Worm (Caenorhabditis elegans) whole organism, L2 larva: ENCODE results near the gene nhr-50.

ENCODE experiments used
- C34F6.9 ChIP-seq: fragments of 150-350 bp; optimal IDR thresholded peaks from 2 replicates; lab custom pipeline; 2014; ENCODE audit warnings: missing biosample characterization, missing genetic modification characterization
- Y55F3AM.14 ChIP-seq: fragments of 200-800 bp; sonication (Bioruptor generic); optimal IDR thresholded peaks from 2 replicates; lab custom pipeline; 2018; ENCODE audit warnings: mild to moderate bottlenecking, missing genetic modification characterization, missing compliant biosample characterization
- blmp-1 ChIP-seq: sonication (generic microtip); optimal IDR thresholded peaks from 2 replicates; lab custom pipeline; 2017; ENCODE audit warnings: missing genetic modification characterization, mild to moderate bottlenecking, missing compliant biosample characterization, antibody characterized with exemption, moderate library complexity; ENCODE audit not compliant: insufficient read depth
- ceh-16 ChIP-seq: fragments of 150-350 bp; optimal IDR thresholded peaks from 2 replicates; lab custom pipeline; 2014; ENCODE audit warnings: missing biosample characterization, missing genetic modification characterization
- ceh-82 ChIP-seq: fragments of 150-350 bp; optimal IDR thresholded peaks from 2 replicates; lab custom pipeline; 2014; ENCODE audit warnings: missing biosample characterization, missing genetic modification characterization
- crh-2 ChIP-seq: sonication (generic microtip); optimal IDR thresholded peaks from 2 replicates; lab custom pipeline; 2017; ENCODE audit warnings: missing biosample characterization, missing genetic modification characterization
- dmd-4 ChIP-seq: sonication (generic microtip); optimal IDR thresholded peaks from 2 replicates; lab custom pipeline; 2017; ENCODE audit warnings: missing biosample characterization, missing genetic modification characterization
- egl-27 ChIP-seq: sonication (generic microtip); optimal IDR thresholded peaks from 3 replicates; lab custom pipeline; 2017; ENCODE audit warnings: missing biosample characterization, missing genetic modification reagents, missing genetic modification characterization
- elt-1 ChIP-seq: fragments of 150-350 bp; optimal IDR thresholded peaks from 2 replicates; lab custom pipeline; 2014; ENCODE audit warnings: missing biosample characterization, missing genetic modification characterization
- fos-1 ChIP-seq: fragments of 150-350 bp; optimal IDR thresholded peaks from 2 replicates; lab custom pipeline; 2014; ENCODE audit warnings: missing biosample characterization, missing genetic modification characterization
- gmeb-1 ChIP-seq: fragments of 150-350 bp; optimal IDR thresholded peaks from 2 replicates; lab custom pipeline; 2014; ENCODE audit warnings: missing biosample characterization, missing genetic modification characterization
- lin-11 ChIP-seq: fragments of 150-350 bp; sonication (generic microtip); optimal IDR thresholded peaks from 2 replicates; lab custom pipeline; 2014; ENCODE audit warnings: missing biosample characterization, missing genetic modification characterization, inconsistent platforms, mixed read lengths
- lin-13 ChIP-seq: fragments of 150-350 bp; optimal IDR thresholded peaks from 2 replicates; lab custom pipeline; 2014; ENCODE audit warnings: missing biosample characterization, missing genetic modification reagents, missing genetic modification characterization
- lin-39 ChIP-seq: fragments of 150-350 bp; optimal IDR thresholded peaks from 2 replicates; lab custom pipeline; 2014; ENCODE audit warnings: missing biosample characterization, missing genetic modification reagents, missing genetic modification characterization
- mab-5 ChIP-seq: fragments of 150-350 bp; optimal IDR thresholded peaks from 2 replicates; lab custom pipeline; 2014; ENCODE audit warnings: missing biosample characterization, missing genetic modification characterization
- mdl-1 ChIP-seq, 2 experiments: fragments of 150-350 bp in 1 of 2; sonication (generic microtip) in 1 of 2; optimal IDR thresholded peaks; 2 replicates each; lab custom pipeline; 2017; ENCODE audit warnings: missing biosample characterization in 2 of 2, missing genetic modification characterization in 2 of 2
- nhr-10 ChIP-seq: sonication (generic microtip); optimal IDR thresholded peaks from 2 replicates; lab custom pipeline; 2017; ENCODE audit warnings: missing biosample characterization, missing genetic modification characterization
- nhr-11 ChIP-seq: fragments of 150-350 bp; optimal IDR thresholded peaks from 2 replicates; lab custom pipeline; 2014; ENCODE audit warnings: missing biosample characterization, missing genetic modification characterization
- nhr-21 ChIP-seq: fragments of 150-350 bp; optimal IDR thresholded peaks from 2 replicates; lab custom pipeline; 2014; ENCODE audit warnings: missing biosample characterization, missing genetic modification characterization
- nhr-23 ChIP-seq: fragments of 150-350 bp; optimal IDR thresholded peaks from 2 replicates; lab custom pipeline; 2014; ENCODE audit warnings: missing biosample characterization, missing genetic modification reagents, missing genetic modification characterization
- nhr-237 ChIP-seq: fragments of 150-350 bp; optimal IDR thresholded peaks from 2 replicates; lab custom pipeline; 2014; ENCODE audit warnings: missing biosample characterization, missing genetic modification characterization
- nhr-25 ChIP-seq: fragments of 150-350 bp; sonication (generic microtip); optimal IDR thresholded peaks from 3 replicates; lab custom pipeline; 2014; ENCODE audit warnings: missing biosample characterization, missing genetic modification characterization
- nhr-6 ChIP-seq: fragments of 150-350 bp; optimal IDR thresholded peaks from 2 replicates; lab custom pipeline; 2014; ENCODE audit warnings: missing biosample characterization, missing genetic modification characterization
- nhr-77 ChIP-seq: fragments of 150-350 bp; optimal IDR thresholded peaks from 2 replicates; lab custom pipeline; 2014; ENCODE audit warnings: missing biosample characterization, missing genetic modification characterization
- peb-1 ChIP-seq: fragments of 150-350 bp; optimal IDR thresholded peaks from 2 replicates; lab custom pipeline; 2014; ENCODE audit warnings: missing biosample characterization, missing genetic modification characterization
- sem-4 ChIP-seq: fragments of 150-350 bp; optimal IDR thresholded peaks from 2 replicates; lab custom pipeline; 2014; ENCODE audit warnings: missing biosample characterization, missing genetic modification reagents, missing genetic modification characterization
- skn-1 ChIP-seq: sonication (generic microtip); optimal IDR thresholded peaks from 2 replicates; lab custom pipeline; 2017; ENCODE audit warnings: missing biosample characterization, missing genetic modification characterization
- sma-3 ChIP-seq: sonication (generic microtip); optimal IDR thresholded peaks from 2 replicates; lab custom pipeline; 2016; ENCODE audit warnings: missing genetic modification reagents, missing genetic modification characterization, missing compliant biosample characterization
- sma-9 ChIP-seq, 2 experiments: fragments of 150-350 bp in 1 of 2; sonication (generic microtip) in 1 of 2; optimal IDR thresholded peaks; 2 replicates each; lab custom pipeline; 2014 to 2016; ENCODE audit warnings: missing genetic modification characterization in 2 of 2, mild to moderate bottlenecking in 1 of 2, missing biosample characterization in 1 of 2, missing compliant biosample characterization in 1 of 2, missing genetic modification reagents in 1 of 2, moderate library complexity in 1 of 2
- snpc-4 ChIP-seq: fragments of 150-350 bp; optimal IDR thresholded peaks from 2 replicates; lab custom pipeline; 2014; ENCODE audit warnings: missing biosample characterization, missing genetic modification characterization
- unc-39 ChIP-seq: fragments of 150-350 bp; optimal IDR thresholded peaks from 2 replicates; lab custom pipeline; 2014; ENCODE audit warnings: missing biosample characterization, missing genetic modification characterization
- unc-55 ChIP-seq: fragments of 150-350 bp; sonication (generic microtip); optimal IDR thresholded peaks from 3 replicates; lab custom pipeline; 2014; ENCODE audit warnings: missing biosample characterization, missing genetic modification reagents, missing genetic modification characterization
- ztf-1 ChIP-seq: fragments of 200-800 bp; sonication (Bioruptor generic); conservative IDR thresholded peaks from 2 replicates; pipeline ENCODE4 v1.3.6; 2022; ENCODE audit warnings: missing genetic modification characterization, missing compliant biosample characterization
- ztf-11 ChIP-seq: sonication (generic microtip); optimal IDR thresholded peaks from 2 replicates; lab custom pipeline; 2017; ENCODE audit warnings: missing biosample characterization, missing genetic modification characterization
- ztf-4 ChIP-seq: fragments of 150-350 bp; optimal IDR thresholded peaks from 2 replicates; lab custom pipeline; 2014; ENCODE audit warnings: missing biosample characterization, missing genetic modification characterization

Gene nhr-50

ce11 chrV:16036166-16036565, 35.7 kb upstream of the nhr-50 start, which contains the start of gene T10C6.10:
TSS of gene T10C6.10 (plus strand) at chrV:16036413.
- TF ChIP-seq nhr-23 (tag; lab: Kevin White, UChicago) = no peak
- TF ChIP-seq ztf-11 (tag; lab: Kevin White, UChicago) = no peak
- TF ChIP-seq egl-27 = no peak
- TF ChIP-seq Y55F3AM.14 (GFP tag; lab: Kevin White, UChicago) = no peak
- TF ChIP-seq blmp-1 (tag; lab: Kevin White, UChicago) = no peak
- no peak for TF ChIP-seq C34F6.9 (tag; lab: Kevin White, UChicago)
- no peak for TF ChIP-seq ztf-4 (tag; lab: Kevin White, UChicago)
- no peak for TF ChIP-seq fos-1 (tag; lab: Kevin White, UChicago)
- TF ChIP-seq ztf-1 = no peak
- no peak for TF ChIP-seq mab-5
- no peak for TF ChIP-seq ceh-82 (tag; lab: Kevin White, UChicago)
- TF ChIP-seq snpc-4 (tag; lab: Kevin White, UChicago) = no peak
- TF ChIP-seq lin-13 (GFP tag; lab: Kevin White, UChicago) = no peak
- TF ChIP-seq sma-3 (GFP tag; lab: Kevin White, UChicago) = no peak
- no peak for TF ChIP-seq nhr-21 (tag; lab: Kevin White, UChicago)
- TF ChIP-seq nhr-237 (tag; lab: Kevin White, UChicago) = no peak
- TF ChIP-seq mdl-1 (tag; optimal IDR thresholded peaks at IDR 0.05; lab: Kevin White, UChicago) = no peak
- no peak for TF ChIP-seq sem-4 (tag; lab: Kevin White, UChicago)

ce11 chrV:16033491-16033890, 33.1 kb upstream of the nhr-50 start:
- no peak for TF ChIP-seq nhr-23 (tag; lab: Kevin White, UChicago)
- no peak for TF ChIP-seq gmeb-1 (tag; lab: Kevin White, UChicago)
- TF ChIP-seq snpc-4 (tag; lab: Kevin White, UChicago) = no peak
- no peak for TF ChIP-seq fos-1 (tag; lab: Kevin White, UChicago)
- no peak for TF ChIP-seq nhr-21 (tag; lab: Kevin White, UChicago)
- no peak for TF ChIP-seq nhr-77 (tag; lab: Kevin White, UChicago)
- no peak for TF ChIP-seq nhr-25 (tag; lab: Kevin White, UChicago)
- TF ChIP-seq nhr-10 (tag; lab: Kevin White, UChicago) = no peak
- TF ChIP-seq sma-3 (GFP tag; lab: Kevin White, UChicago) = no peak
- TF ChIP-seq sma-9 (GFP tag; optimal IDR thresholded peaks at IDR 0.05; lab: Kevin White, UChicago) = no peak
- no peak for TF ChIP-seq sma-9 (tag; optimal IDR thresholded peaks at IDR 0.05; lab: Kevin White, UChicago)
- TF ChIP-seq crh-2 (tag; lab: Kevin White, UChicago) = no peak
- TF ChIP-seq, all 48 proteins: peak for 0

- TF ChIP-seq dmd-4 (no peak), nhr-6 (tag; lab: Kevin White, UChicago) (no peak), elt-1 (tag; lab: Kevin White, UChicago) (no peak), lin-11 (tag; lab: Kevin White, UChicago) (no peak), mab-5 (no peak)
Measured at ce11 chrV:16032761-16033160, 32.3 kb upstream of the nhr-50 start, which contains the start of gene T10C6.16. TSS of gene T10C6.16 (minus strand) at chrV:16033005.

- TF ChIP-seq unc-55 = no peak
- TF ChIP-seq lin-39 = no peak
- no peak for TF ChIP-seq nhr-237 (tag; lab: Kevin White, UChicago)
- TF ChIP-seq sma-3 (GFP tag; lab: Kevin White, UChicago) = no peak
- no peak for TF ChIP-seq fos-1 (tag; lab: Kevin White, UChicago)
- no peak for TF ChIP-seq unc-39
- no peak for TF ChIP-seq nhr-11 (tag; lab: Kevin White, UChicago)
- no peak for TF ChIP-seq peb-1
- no peak for TF ChIP-seq gmeb-1 (tag; lab: Kevin White, UChicago)
- no peak for TF ChIP-seq nhr-23 (tag; lab: Kevin White, UChicago)
Measured at ce11 chrV:16031571-16031970, 31.1 kb upstream of the nhr-50 start, which contains the start of gene T10C6.7. TSS of gene T10C6.7 (minus strand) at chrV:16031713.

- TF ChIP-seq mab-5 (no peak), ztf-11 (tag; lab: Kevin White, UChicago) (no peak), sma-3 (GFP tag; lab: Kevin White, UChicago) (no peak), unc-39 (no peak), nhr-10 (tag; lab: Kevin White, UChicago) (no peak), ceh-16 (tag; lab: Kevin White, UChicago) (no peak), sma-9 (GFP tag; optimal IDR thresholded peaks at IDR 0.05; lab: Kevin White, UChicago) (no peak), sma-9 (tag; optimal IDR thresholded peaks at IDR 0.05; lab: Kevin White, UChicago) (no peak), lin-11 (tag; lab: Kevin White, UChicago) (no peak), Y55F3AM.14 (GFP tag; lab: Kevin White, UChicago) (no peak), nhr-6 (tag; lab: Kevin White, UChicago) (no peak), skn-1 (tag; lab: Kevin White, UChicago) (no peak)
- TF ChIP-seq, all 48 proteins: peak for 0
Measured at ce11 chrV:16029237-16029636, 28.8 kb upstream of the nhr-50 start.
